ENCODE assay signal across 1 fruit fly cellular context in genomic region chrX:12672317-12673172, dm6.
TF ChIP-seq lines count a peak whose summit lies in the region.

No protein-coding gene starts in this region.

TF ChIP-seq in whole organism, embryonic, 481 proteins besides CTCF, POLR2A, EP300 and RAD21 (continued from another document):
- TF ChIP-seq chif (GFP tag; optimal IDR thresholded peaks at IDR 0.05; lab: Kevin White, UChicago) (no peak), CG17612 (GFP tag; IDR thresholded peaks at IDR 0.05; lab: Robert Waterston, UW) (no peak), CG15011 (GFP tag; optimal IDR thresholded peaks at IDR 0.05; lab: Kevin White, UChicago) (peak; percentile 5), chn (GFP tag; optimal IDR thresholded peaks at IDR 0.05; lab: Kevin White, UChicago) (no peak), ttk (GFP tag; IDR thresholded peaks at IDR 0.05; lab: Robert Waterston, UW) (no peak), CG15601 (tag; optimal IDR thresholded peaks at IDR 0.05; lab: Kevin White, UChicago) (no peak), CG7556 (GFP tag; optimal IDR thresholded peaks at IDR 0.05; lab: Kevin White, UChicago) (no peak), CG8290 (GFP tag; optimal IDR thresholded peaks at IDR 0.05; lab: Kevin White, UChicago) (no peak), CG8290 (tag; optimal IDR thresholded peaks at IDR 0.05; lab: Kevin White, UChicago) (peak in 1 of 2 experiments; percentile 64)
